Worm (Caenorhabditis elegans) whole organism, early embryonic: Measurements from ENCODE around the gene daf-14.

Experiments used
- B0310.2 ChIP-seq: sonication (generic microtip); optimal IDR thresholded peaks from 2 replicates; lab custom pipeline; 2016; ENCODE audit warnings: mild to moderate bottlenecking, missing genetic modification characterization, missing compliant biosample characterization
- F13C5.2 ChIP-seq: sonication (generic microtip); optimal IDR thresholded peaks from 2 replicates; lab custom pipeline; 2017; ENCODE audit warnings: mild to moderate bottlenecking, missing genetic modification characterization, inconsistent platforms, missing compliant biosample characterization
- aly-1 ChIP-seq: sonication (generic microtip); optimal IDR thresholded peaks from 2 replicates; lab custom pipeline; 2016; ENCODE audit warnings: missing genetic modification characterization, missing compliant biosample characterization
- ama-1 ChIP-seq: fragments of 150-350 bp; optimal IDR thresholded peaks from 2 replicates; lab custom pipeline; 2014
- ceh-13 ChIP-seq: fragments of 200-800 bp; sonication (Bioruptor generic); optimal IDR thresholded peaks from 2 replicates; lab custom pipeline; 2018; ENCODE audit warnings: mild to moderate bottlenecking, missing genetic modification characterization, missing compliant biosample characterization
- ceh-36 ChIP-seq: sonication (generic microtip); optimal IDR thresholded peaks from 2 replicates; lab custom pipeline; 2016; ENCODE audit warnings: missing genetic modification characterization, inconsistent platforms, missing compliant biosample characterization
- ets-7 ChIP-seq: sonication (generic microtip); optimal IDR thresholded peaks from 2 replicates; lab custom pipeline; 2016; ENCODE audit warnings: missing genotype, missing genetic modification characterization, missing compliant biosample characterization
- flt-1 ChIP-seq: fragments of 200-800 bp; sonication (Bioruptor generic); IDR thresholded peaks from 2 replicates; pipeline ENCODE4 v1.3.6; 2022; ENCODE audit warnings: missing genetic modification characterization, missing compliant biosample characterization
- hmbx-1 ChIP-seq: sonication (generic microtip); optimal IDR thresholded peaks from 2 replicates; lab custom pipeline; 2016; ENCODE audit warnings: mild to moderate bottlenecking, missing genetic modification characterization, missing compliant biosample characterization
- hmg-4 ChIP-seq: fragments of 200-800 bp; sonication (Bioruptor generic); optimal IDR thresholded peaks from 2 replicates; lab custom pipeline; 2018; ENCODE audit warnings: mild to moderate bottlenecking, missing genetic modification characterization, missing compliant biosample characterization
- hnd-1 ChIP-seq: sonication (generic microtip); optimal IDR thresholded peaks from 2 replicates; lab custom pipeline; 2016; ENCODE audit warnings: missing genetic modification characterization, missing compliant biosample characterization
- pes-1 ChIP-seq: fragments of 200-800 bp; sonication (Bioruptor generic); IDR thresholded peaks from 2 replicates; pipeline ENCODE4 v1.3.6; 2022; ENCODE audit warnings: missing genetic modification reagents, missing genetic modification characterization, missing compliant biosample characterization
- scrt-1 ChIP-seq: fragments of 200-800 bp; sonication (Bioruptor generic); IDR thresholded peaks from 2 replicates; pipeline ENCODE4 v1.3.6; 2022; ENCODE audit warnings: missing genetic modification characterization, missing compliant biosample characterization
- sea-1 ChIP-seq: fragments of 200-800 bp; sonication (Bioruptor generic); conservative IDR thresholded peaks from 2 replicates; pipeline ENCODE4 v1.3.6; 2022; ENCODE audit warnings: missing genetic modification characterization, missing compliant biosample characterization
- tbx-11 ChIP-seq: fragments of 200-800 bp; sonication (Bioruptor generic); IDR thresholded peaks from 2 replicates; pipeline ENCODE4 v1.3.6; 2022; ENCODE audit warnings: missing genetic modification characterization, missing compliant biosample characterization
- tbx-37 ChIP-seq: fragments of 200-800 bp; sonication (Bioruptor generic); conservative IDR thresholded peaks from 2 replicates; pipeline ENCODE4 v1.3.6; 2022; ENCODE audit warnings: missing genetic modification reagents, missing genetic modification characterization, missing compliant biosample characterization
- tra-4 ChIP-seq: sonication (generic microtip); optimal IDR thresholded peaks from 2 replicates; lab custom pipeline; 2017; ENCODE audit warnings: missing genetic modification characterization, missing compliant biosample characterization

The daf-14 gene

DNA sequence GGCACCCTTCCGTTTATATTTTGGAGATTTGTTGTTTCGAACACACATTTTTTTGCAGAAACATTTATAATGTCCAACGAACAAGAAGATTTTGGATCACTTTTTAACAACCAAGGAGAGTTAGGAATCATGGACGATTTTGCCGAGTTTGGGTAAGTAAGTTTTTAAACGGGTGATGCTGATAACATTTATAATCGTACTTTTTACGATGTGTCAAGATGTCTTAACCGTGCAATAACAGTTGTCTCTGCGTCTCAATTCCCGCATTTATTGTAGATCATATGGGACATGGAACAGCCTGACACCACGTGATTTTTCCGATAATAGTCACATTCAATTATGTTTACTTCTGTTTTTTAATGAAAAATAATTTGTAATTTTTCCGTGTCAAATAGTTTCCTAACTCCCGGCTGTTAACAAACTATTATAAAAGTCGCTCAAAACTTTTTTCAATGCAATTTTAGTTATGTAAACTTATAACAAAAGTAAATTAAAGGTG lies at the start of gene daf-14:
daf-14 (plus strand) TSS at position 51 of the 499 bp plus-strand sequence.
- TF ChIP-seq pes-1 (no peak), sea-1 (GFP tag; lab: Robert Waterston, UW) (no peak), hnd-1 (tag; lab: Kevin White, UChicago) (no peak), ama-1 (no peak), hmbx-1 (tag; lab: Kevin White, UChicago) (no peak), tbx-37 (no peak), ceh-13 (GFP tag; lab: Kevin White, UChicago) (no peak), ceh-36 (tag; lab: Kevin White, UChicago) (no peak), hmg-4 (no peak), F13C5.2 (tag; lab: Kevin White, UChicago) (no peak), tra-4 (tag; lab: Kevin White, UChicago) (no peak), aly-1 (tag; lab: Kevin White, UChicago) (no peak), B0310.2 (tag; lab: Kevin White, UChicago) (no peak), ets-7 (tag; lab: Kevin White, UChicago) (no peak), flt-1 (no peak), scrt-1 (GFP tag; lab: Robert Waterston, UW) (no peak)

DNA sequence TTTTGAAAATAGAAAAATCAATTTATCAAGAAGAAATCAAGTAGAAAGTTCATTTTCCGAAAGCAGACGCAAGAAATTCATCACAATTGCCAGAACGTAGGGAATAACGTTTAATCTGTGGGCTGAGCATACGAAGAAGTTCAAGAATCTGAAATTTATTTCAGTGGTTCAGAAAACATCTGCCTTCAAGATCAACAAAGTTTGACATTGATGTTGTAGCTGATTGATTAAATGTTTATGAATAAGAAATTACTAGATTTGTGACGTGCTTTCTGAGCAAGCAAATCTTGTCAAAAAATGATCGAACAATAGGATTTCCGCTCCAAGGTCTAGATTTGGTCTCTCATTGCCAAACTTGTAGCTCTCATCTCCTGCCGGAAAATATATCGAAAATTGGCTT lies 44.2 kb upstream of the daf-14 start, which contains the start of gene K04D7.6:
K04D7.6 (minus strand) TSS at position 101 of the 400 bp plus-strand sequence.
- no peak for TF ChIP-seq flt-1
- TF ChIP-seq hnd-1 (tag; lab: Kevin White, UChicago) = no peak
- no peak for TF ChIP-seq ceh-13 (GFP tag; lab: Kevin White, UChicago)
- TF ChIP-seq sea-1 (GFP tag; lab: Robert Waterston, UW) = no peak
- TF ChIP-seq tbx-11 (GFP tag; lab: Robert Waterston, UW) = no peak

DNA sequence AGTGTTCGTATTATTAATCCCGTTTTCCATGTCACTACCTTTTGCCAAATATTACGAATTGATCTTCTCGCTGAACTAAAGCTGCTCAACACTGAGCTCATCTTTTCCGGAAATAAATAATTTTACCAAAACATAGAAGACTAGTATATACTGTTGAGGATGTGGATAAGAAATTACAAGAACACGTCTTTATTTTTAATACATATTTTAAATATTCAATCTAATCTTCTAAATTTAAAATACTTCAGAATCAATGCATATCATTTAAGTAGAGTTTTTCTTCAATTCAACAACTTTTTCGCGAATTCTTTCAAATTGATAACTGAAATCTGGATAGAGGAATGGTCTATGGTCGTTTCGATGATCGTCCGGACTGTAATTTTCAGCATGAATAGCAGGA lies 35.6 kb upstream of the daf-14 start, which contains the start of gene abt-1:
abt-1 (minus strand) TSS at position 101 of the 400 bp plus-strand sequence.
- TF ChIP-seq ceh-13 (GFP tag; lab: Kevin White, UChicago) = no peak
- no peak for TF ChIP-seq hmg-4
- no peak for TF ChIP-seq tbx-11 (GFP tag; lab: Robert Waterston, UW)
- TF ChIP-seq sea-1 (GFP tag; lab: Robert Waterston, UW) = no peak
- TF ChIP-seq ceh-36 (tag; lab: Kevin White, UChicago) = no peak
- TF ChIP-seq tbx-37 = no peak
- TF ChIP-seq B0310.2 (tag; lab: Kevin White, UChicago) = no peak
- TF ChIP-seq ama-1 = no peak
- TF ChIP-seq pes-1 = no peak
- no peak for TF ChIP-seq F13C5.2 (tag; lab: Kevin White, UChicago)
- no peak for TF ChIP-seq hnd-1 (tag; lab: Kevin White, UChicago)
- no peak for TF ChIP-seq hmbx-1 (tag; lab: Kevin White, UChicago)

DNA sequence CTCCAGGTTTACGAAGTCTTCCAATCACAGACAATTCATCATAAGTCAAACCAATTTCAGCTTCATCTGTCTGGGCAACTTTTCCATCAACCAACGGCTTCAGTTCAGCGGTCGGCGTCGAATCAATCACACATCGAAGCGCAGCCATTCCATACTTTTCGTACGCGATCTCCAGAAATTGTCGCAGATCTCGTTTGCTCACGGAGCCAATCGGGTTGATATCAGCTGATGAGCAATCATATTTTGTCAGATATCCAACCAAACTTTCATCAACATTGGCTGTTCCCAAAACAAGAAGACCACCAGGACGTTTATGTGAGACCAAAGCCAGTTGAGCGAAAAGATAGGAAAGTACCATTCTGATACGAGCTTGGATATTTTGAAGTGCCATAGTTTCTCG lies 35.0 kb upstream of the daf-14 start:
- TF ChIP-seq flt-1 (no peak), pes-1 (no peak), scrt-1 (GFP tag; lab: Robert Waterston, UW) (no peak), tbx-37 (no peak), tbx-11 (GFP tag; lab: Robert Waterston, UW) (no peak), ets-7 (tag; lab: Kevin White, UChicago) (no peak), F13C5.2 (tag; lab: Kevin White, UChicago) (no peak), sea-1 (GFP tag; lab: Robert Waterston, UW) (no peak), hmg-4 (no peak), ceh-13 (GFP tag; lab: Kevin White, UChicago) (no peak)

DNA sequence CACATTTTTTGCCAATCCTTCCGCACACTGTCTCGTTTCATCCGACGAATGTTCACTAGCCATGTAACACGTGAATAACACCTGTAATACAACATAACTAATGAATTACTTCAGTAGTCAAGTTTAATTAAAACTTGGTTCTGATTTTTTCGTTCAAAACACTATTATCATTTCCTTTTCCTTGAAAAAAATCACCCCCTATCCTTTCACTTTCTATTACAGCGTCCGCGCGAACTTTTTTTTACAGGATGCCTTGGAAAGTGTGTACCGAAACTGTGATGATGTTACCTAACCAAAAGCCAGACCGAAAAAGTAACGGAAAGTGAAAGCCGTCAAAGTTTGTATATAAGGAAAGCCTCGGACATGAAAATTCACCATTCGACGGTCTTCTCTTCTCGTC lies 34.3 kb upstream of the daf-14 start, which contains the start of gene col-124:
col-124 (plus strand) TSS at position 374 of the 400 bp plus-strand sequence.
- TF ChIP-seq flt-1 (no peak), ceh-13 (GFP tag; lab: Kevin White, UChicago) (no peak)

DNA sequence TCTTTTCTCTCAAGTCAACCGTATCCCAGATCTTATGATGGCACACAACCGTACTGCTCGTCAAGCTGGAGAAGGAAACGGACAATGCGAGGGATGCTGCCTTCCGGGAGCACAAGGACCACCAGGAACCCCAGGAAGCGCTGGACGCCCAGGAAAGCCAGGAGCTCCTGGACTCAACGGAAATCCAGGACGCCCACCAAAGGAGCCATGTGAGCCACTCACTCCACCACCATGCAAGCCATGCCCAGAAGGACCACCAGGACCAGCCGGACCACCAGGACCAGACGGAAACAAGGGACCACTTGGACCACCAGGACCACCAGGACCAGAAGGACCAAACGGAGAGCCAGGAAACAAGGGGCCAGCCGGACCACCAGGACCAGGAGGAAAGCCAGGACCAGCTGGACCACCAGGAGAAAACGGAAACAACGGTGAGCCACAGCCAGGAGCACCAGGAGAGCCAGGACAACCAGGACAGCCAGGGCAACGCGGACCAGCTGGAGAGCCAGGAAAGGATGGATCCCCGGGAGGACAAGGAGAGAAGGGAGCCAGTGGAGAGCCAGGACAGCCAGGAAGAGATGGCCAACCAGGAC lies 33.6 kb upstream of the daf-14 start:
- TF ChIP-seq B0310.2 (tag; lab: Kevin White, UChicago) (no peak), F13C5.2 (tag; lab: Kevin White, UChicago) (no peak)

DNA sequence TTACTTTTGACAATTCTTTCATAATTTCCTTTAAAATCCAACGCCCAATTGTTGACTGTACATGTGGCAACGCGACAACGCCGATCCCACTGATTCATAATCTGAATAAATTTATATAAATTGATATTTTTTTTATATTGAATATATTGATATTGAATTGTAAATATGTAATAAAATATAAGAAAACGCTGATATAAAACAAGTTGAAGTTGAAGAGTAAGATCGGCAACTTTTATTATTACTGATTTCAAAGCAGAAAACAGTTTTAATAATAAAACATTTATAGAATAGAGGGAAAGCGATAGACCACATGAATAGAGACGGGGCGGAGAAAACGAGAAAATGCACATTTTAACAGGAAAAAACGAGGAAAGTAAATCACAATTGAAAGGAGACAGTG lies 31.2 kb upstream of the daf-14 start, which contains the start of gene qns-1:
qns-1 (minus strand) TSS at position 101 of the 400 bp plus-strand sequence.
- TF ChIP-seq hmg-4 = no peak
- TF ChIP-seq sea-1 (GFP tag; lab: Robert Waterston, UW) = no peak
- TF ChIP-seq F13C5.2 (tag; lab: Kevin White, UChicago) = no peak
- TF ChIP-seq aly-1 (tag; lab: Kevin White, UChicago) = no peak
- TF ChIP-seq ets-7 (tag; lab: Kevin White, UChicago) = no peak
- TF ChIP-seq scrt-1 (GFP tag; lab: Robert Waterston, UW) = no peak
- TF ChIP-seq hnd-1 (tag; lab: Kevin White, UChicago) = no peak
- no peak for TF ChIP-seq pes-1
- no peak for TF ChIP-seq ama-1

DNA sequence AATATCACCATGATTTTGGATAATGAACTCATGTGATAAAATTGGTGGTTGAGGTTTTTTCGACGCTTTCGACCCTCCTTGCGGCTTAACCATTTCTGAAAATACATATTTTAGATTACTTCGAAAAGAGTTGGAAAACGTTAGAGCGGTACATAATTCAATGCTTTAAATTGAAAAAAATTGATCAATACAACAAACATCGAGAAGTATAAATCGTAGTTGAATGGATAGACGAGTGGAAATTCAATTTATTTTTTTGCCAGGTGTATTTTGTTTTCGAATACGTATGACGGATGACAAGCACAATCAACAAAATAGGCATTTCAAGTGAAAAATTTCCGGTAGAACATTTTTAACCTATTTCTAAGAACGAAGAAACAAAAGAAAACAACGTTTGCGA lies 29.2 kb upstream of the daf-14 start, which contains the start of gene tram-1:
tram-1 (minus strand) TSS at position 101 of the 400 bp plus-strand sequence.
- TF ChIP-seq tbx-37 = no peak
